Worm (Caenorhabditis elegans) whole organism, L1 larva: ENCODE measurements around the gene T10B9.14.

Experiments
- egl-27 ChIP-seq, 2 experiments: fragments of 150-350 bp in 1 of 2; sonication (generic microtip); optimal IDR thresholded peaks; 3 replicates each; lab custom pipeline; 2017 to 2018; ENCODE audit warnings: missing biosample characterization in 2 of 2, missing genetic modification characterization in 2 of 2, missing genetic modification reagents in 2 of 2
- nhr-47 ChIP-seq: sonication (generic microtip); optimal IDR thresholded peaks from 2 replicates; lab custom pipeline; 2016; ENCODE audit warnings: mild to moderate bottlenecking, missing genetic modification characterization, moderate library complexity, missing compliant biosample characterization
- skn-1 ChIP-seq: fragments of 150-350 bp; optimal IDR thresholded peaks from 2 replicates; lab custom pipeline; 2014; ENCODE audit warnings: missing biosample characterization, missing genetic modification characterization
- unc-62 ChIP-seq: fragments of 150-350 bp; optimal IDR thresholded peaks from 2 replicates; lab custom pipeline; 2014; ENCODE audit warnings: missing biosample characterization, missing genetic modification reagents, missing genetic modification characterization
- vab-15 ChIP-seq: sonication (generic microtip); optimal IDR thresholded peaks from 2 replicates; lab custom pipeline; 2017; ENCODE audit warnings: missing genotype, mild to moderate bottlenecking, missing genetic modification characterization, missing compliant biosample characterization
- zip-4 ChIP-seq: fragments of 200-800 bp; sonication (Bioruptor generic); optimal IDR thresholded peaks from 2 replicates; lab custom pipeline; 2018; ENCODE audit warnings: mild to moderate bottlenecking, missing genetic modification characterization, moderate library complexity, missing compliant biosample characterization

ce11 chrII:9735785-9736184 is 46.5 kb downstream of the T10B9.14 start:
- TF ChIP-seq vab-15 (tag; lab: Kevin White, UChicago) (no peak), unc-62 (GFP tag; lab: Kevin White, UChicago) (no peak), zip-4 (GFP tag; lab: Kevin White, UChicago) (no peak), nhr-47 (tag; lab: Kevin White, UChicago) (no peak), egl-27 (tag; optimal IDR thresholded peaks at IDR 0.05; lab: Kevin White, UChicago) (no peak), skn-1 (no peak)
